Worm (Caenorhabditis elegans) whole organism, L4 larva: Measurements from ENCODE around the gene Y102A11A.3.

ENCODE experiments used
- D1046.2 ChIP-seq: fragments of 200-800 bp; sonication (Bioruptor generic); IDR thresholded peaks from 2 replicates; pipeline ENCODE4 v1.3.6; 2022; ENCODE audit warnings: missing genetic modification characterization, missing compliant biosample characterization
- F26F4.8 ChIP-seq: fragments of 200-800 bp; sonication (Bioruptor generic); conservative IDR thresholded peaks from 2 replicates; pipeline ENCODE4 v1.3.6; 2022; ENCODE audit warnings: missing genetic modification characterization, missing compliant biosample characterization
- F37D6.2 ChIP-seq: sonication (generic microtip); optimal IDR thresholded peaks from 2 replicates; lab custom pipeline; 2016; ENCODE audit warnings: mild to moderate bottlenecking, missing genetic modification characterization, missing compliant biosample characterization
- F44E2.7 ChIP-seq: fragments of 200-800 bp; sonication (Bioruptor generic); IDR thresholded peaks from 2 replicates; pipeline ENCODE4 v2.1.2; 2022; ENCODE audit warnings: missing genetic modification characterization, missing compliant biosample characterization
- F49E8.2 ChIP-seq: sonication (generic microtip); optimal IDR thresholded peaks from 2 replicates; lab custom pipeline; 2016; ENCODE audit warnings: missing compliant biosample characterization, mild to moderate bottlenecking, missing genetic modification characterization, borderline replicate concordance
- R02D3.7 ChIP-seq: fragments of 150-350 bp; sonication (generic microtip); optimal IDR thresholded peaks from 3 replicates; lab custom pipeline; 2014; ENCODE audit warnings: missing biosample characterization, missing genetic modification characterization
- T20F7.1 ChIP-seq: fragments of 200-800 bp; sonication (Bioruptor generic); optimal IDR thresholded peaks from 2 replicates; lab custom pipeline; 2018; ENCODE audit warnings: mild to moderate bottlenecking, missing genetic modification characterization, missing compliant biosample characterization
- Y48G9A.11 ChIP-seq: fragments of 200-800 bp; sonication (Bioruptor generic); IDR thresholded peaks from 2 replicates; pipeline ENCODE4 v1.3.6; 2022; ENCODE audit warnings: missing genetic modification reagents, missing genetic modification characterization, missing compliant biosample characterization
- Y75B8A.6 ChIP-seq: fragments of 200-800 bp; sonication (Bioruptor generic); IDR thresholded peaks from 2 replicates; pipeline ENCODE4 v1.3.6; 2022; ENCODE audit warnings: missing genetic modification reagents, missing genetic modification characterization, missing compliant biosample characterization
- ZK337.2 ChIP-seq: fragments of 200-800 bp; sonication (Bioruptor generic); IDR thresholded peaks from 2 replicates; pipeline ENCODE4 v1.3.6; 2022; ENCODE audit warnings: missing genetic modification reagents, missing genetic modification characterization, missing compliant biosample characterization
- aly-2 ChIP-seq: sonication (generic microtip); optimal IDR thresholded peaks from 2 replicates; lab custom pipeline; 2018; ENCODE audit warnings: missing biosample characterization, missing genetic modification characterization
- attf-4 ChIP-seq: sonication (generic microtip); optimal IDR thresholded peaks from 3 replicates; lab custom pipeline; 2017; ENCODE audit warnings: missing biosample characterization, missing genetic modification characterization
- ceh-20 ChIP-seq: fragments of 200-800 bp; sonication (Bioruptor generic); IDR thresholded peaks from 2 replicates; pipeline ENCODE4 v1.3.6; 2022; ENCODE audit warnings: missing genetic modification reagents, missing genetic modification characterization, missing compliant biosample characterization
- ceh-28 ChIP-seq: fragments of 150-350 bp; optimal IDR thresholded peaks from 2 replicates; lab custom pipeline; 2014; ENCODE audit warnings: missing biosample characterization, missing genetic modification reagents, missing genetic modification characterization
- daf-12 ChIP-seq: fragments of 150-350 bp; optimal IDR thresholded peaks from 2 replicates; lab custom pipeline; 2014; ENCODE audit warnings: missing biosample characterization, missing genetic modification reagents, missing genetic modification characterization
- daf-16 ChIP-seq, 3 experiments: sonication (generic microtip); optimal IDR thresholded peaks; 2 replicates each; lab custom pipeline; 2016 to 2017; ENCODE audit warnings: missing genetic modification characterization in 3 of 3, missing genetic modification reagents in 3 of 3, mild to moderate bottlenecking in 2 of 3, missing compliant biosample characterization in 2 of 3, missing biosample characterization in 1 of 3, moderate library complexity in 1 of 3
- dmd-9 ChIP-seq: fragments of 200-800 bp; sonication (Bioruptor generic); IDR thresholded peaks from 2 replicates; pipeline ENCODE4 v1.3.6; 2022; ENCODE audit warnings: missing genetic modification reagents, missing genetic modification characterization, missing compliant biosample characterization
- dpl-1 ChIP-seq: fragments of 150-350 bp; optimal IDR thresholded peaks from 2 replicates; lab custom pipeline; 2014; ENCODE audit warnings: missing biosample characterization, missing genetic modification reagents, missing genetic modification characterization
- fkh-10 ChIP-seq: fragments of 150-350 bp; optimal IDR thresholded peaks from 2 replicates; lab custom pipeline; 2014; ENCODE audit warnings: missing biosample characterization, missing genetic modification reagents, missing genetic modification characterization
- fos-1 ChIP-seq: fragments of 150-350 bp; optimal IDR thresholded peaks from 2 replicates; lab custom pipeline; 2014; ENCODE audit warnings: missing biosample characterization, missing genetic modification characterization
- hlh-11 ChIP-seq: fragments of 200-800 bp; sonication (Bioruptor generic); optimal IDR thresholded peaks from 2 replicates; lab custom pipeline; 2018; ENCODE audit warnings: mild to moderate bottlenecking, missing genetic modification characterization, missing compliant biosample characterization
- hmg-1.1 ChIP-seq: fragments of 200-800 bp; sonication (Bioruptor generic); IDR thresholded peaks from 2 replicates; pipeline ENCODE4 v1.3.6; 2022; ENCODE audit warnings: missing genetic modification reagents, missing genetic modification characterization, missing compliant biosample characterization
- lim-7 ChIP-seq: fragments of 200-800 bp; sonication (Bioruptor generic); IDR thresholded peaks from 2 replicates; pipeline ENCODE4 v1.3.6; 2022; ENCODE audit warnings: missing genetic modification characterization, missing compliant biosample characterization
- lin-29 ChIP-seq: fragments of 200-800 bp; sonication (Bioruptor generic); IDR thresholded peaks from 2 replicates; pipeline ENCODE4 v1.3.6; 2022; ENCODE audit warnings: missing genetic modification reagents, missing genetic modification characterization, missing compliant biosample characterization
- madf-9 ChIP-seq: fragments of 200-800 bp; sonication (Bioruptor generic); conservative IDR thresholded peaks from 2 replicates; pipeline ENCODE4 v1.3.6; 2022; ENCODE audit warnings: missing genetic modification reagents, missing genetic modification characterization, missing compliant biosample characterization
- mdl-1 ChIP-seq, 2 experiments: fragments of 150-350 bp in 1 of 2; sonication (generic microtip) in 1 of 2; optimal IDR thresholded peaks; 2 replicates each; lab custom pipeline; 2014 to 2017; ENCODE audit warnings: missing biosample characterization in 2 of 2, missing genetic modification characterization in 2 of 2
- mes-2 ChIP-seq: sonication (generic microtip); optimal IDR thresholded peaks from 2 replicates; lab custom pipeline; 2016; ENCODE audit warnings: missing genotype, mild to moderate bottlenecking, missing genetic modification characterization, missing compliant biosample characterization; ENCODE audit not compliant: poor library complexity, severe bottlenecking
- nhr-111 ChIP-seq: fragments of 200-800 bp; sonication (Bioruptor generic); optimal IDR thresholded peaks from 2 replicates; lab custom pipeline; 2018; ENCODE audit warnings: mild to moderate bottlenecking, missing genetic modification characterization, missing compliant biosample characterization
- nhr-25 ChIP-seq: sonication (generic microtip); optimal IDR thresholded peaks from 2 replicates; lab custom pipeline; 2017; ENCODE audit warnings: missing genetic modification characterization, mild to moderate bottlenecking, missing compliant biosample characterization, antibody characterized with exemption, moderate library complexity, borderline replicate concordance; ENCODE audit not compliant: insufficient read depth
- nhr-28 ChIP-seq: fragments of 150-350 bp; optimal IDR thresholded peaks from 2 replicates; lab custom pipeline; 2014; ENCODE audit warnings: missing biosample characterization, missing genetic modification characterization
- nhr-76 ChIP-seq: fragments of 150-350 bp; optimal IDR thresholded peaks from 2 replicates; lab custom pipeline; 2014; ENCODE audit warnings: missing biosample characterization, missing genetic modification characterization
- php-3 ChIP-seq: fragments of 200-800 bp; sonication (Bioruptor generic); IDR thresholded peaks from 2 replicates; pipeline ENCODE4 v1.3.6; 2022; ENCODE audit warnings: missing genetic modification reagents, missing genetic modification characterization, missing compliant biosample characterization
- saeg-2 ChIP-seq: fragments of 200-800 bp; sonication (Bioruptor generic); IDR thresholded peaks from 2 replicates; pipeline ENCODE4 v1.3.6; 2022; ENCODE audit warnings: missing genetic modification reagents, missing genetic modification characterization, missing compliant biosample characterization
- sdz-12 ChIP-seq: fragments of 200-800 bp; sonication (Bioruptor generic); optimal IDR thresholded peaks from 2 replicates; lab custom pipeline; 2018; ENCODE audit warnings: mild to moderate bottlenecking, missing genetic modification characterization, missing compliant biosample characterization
- set-16 ChIP-seq: fragments of 200-800 bp; sonication (Bioruptor generic); IDR thresholded peaks from 2 replicates; pipeline ENCODE4 v1.3.6; 2022; ENCODE audit warnings: missing genetic modification reagents, missing genetic modification characterization, missing compliant biosample characterization
- skn-1 ChIP-seq: fragments of 150-350 bp; optimal IDR thresholded peaks from 2 replicates; lab custom pipeline; 2014; ENCODE audit warnings: missing biosample characterization, missing genetic modification characterization
- unc-39 ChIP-seq: sonication (generic microtip); optimal IDR thresholded peaks from 2 replicates; lab custom pipeline; 2017; ENCODE audit warnings: missing biosample characterization, missing genetic modification characterization
- vab-7 ChIP-seq: fragments of 200-800 bp; sonication (Bioruptor generic); IDR thresholded peaks from 2 replicates; pipeline ENCODE4 v1.3.6; 2022; ENCODE audit warnings: missing genetic modification reagents, missing genetic modification characterization, missing compliant biosample characterization
- zag-1 ChIP-seq: fragments of 150-350 bp; optimal IDR thresholded peaks from 2 replicates; lab custom pipeline; 2014; ENCODE audit warnings: missing biosample characterization, missing genetic modification characterization
- zfp-2 ChIP-seq: sonication (generic microtip); optimal IDR thresholded peaks from 2 replicates; lab custom pipeline; 2016; ENCODE audit warnings: mild to moderate bottlenecking, missing genetic modification characterization, missing compliant biosample characterization
- ztf-11 ChIP-seq: fragments of 150-350 bp; optimal IDR thresholded peaks from 2 replicates; lab custom pipeline; 2014; ENCODE audit warnings: missing biosample characterization, missing genetic modification characterization

Y102A11A.3 gene

ce11 chrX:2071392-2072001, 52.5 kb downstream of the Y102A11A.3 start (continued):
- peak; percentile 40 for TF ChIP-seq dpl-1 (GFP tag; lab: Kevin White, UChicago)
- peak; percentile 40 for TF ChIP-seq T20F7.1 (GFP tag; lab: Kevin White, UChicago)
- TF ChIP-seq saeg-2 (GFP tag; lab: Robert Waterston, UW) = no peak
- no peak for TF ChIP-seq D1046.2 (GFP tag; lab: Robert Waterston, UW)
- peak in 1 of 2 experiments; percentile 32 for TF ChIP-seq daf-16 (GFP tag; optimal IDR thresholded peaks at IDR 0.05; lab: Kevin White, UChicago)
- peak; percentile 95 for TF ChIP-seq daf-16 (tag; optimal IDR thresholded peaks at IDR 0.05; lab: Kevin White, UChicago)
- no peak for TF ChIP-seq ZK337.2 (GFP tag; lab: Robert Waterston, UW)
- no peak for TF ChIP-seq skn-1
- TF ChIP-seq ceh-20 (GFP tag; lab: Robert Waterston, UW) = peak; percentile 64
- peak; percentile 91 for TF ChIP-seq hlh-11 (tag; lab: Kevin White, UChicago)
- no peak for TF ChIP-seq sdz-12 (GFP tag; lab: Kevin White, UChicago)
- peak; percentile 64 for TF ChIP-seq mes-2 (tag; lab: Kevin White, UChicago)
- TF ChIP-seq madf-9 = no peak
- TF ChIP-seq F37D6.2 (tag; lab: Kevin White, UChicago) = peak; percentile 44
- TF ChIP-seq nhr-76 = no peak
- TF ChIP-seq R02D3.7 (tag; lab: Kevin White, UChicago) = no peak
- no peak for TF ChIP-seq daf-12 (tag; lab: Kevin White, UChicago)
- no peak for TF ChIP-seq F26F4.8 (GFP tag; lab: Robert Waterston, UW)
- TF ChIP-seq F44E2.7 = no peak
- TF ChIP-seq nhr-25 (tag; lab: Kevin White, UChicago) = peak; percentile 58
- TF ChIP-seq fos-1 = no peak
- 0 out of 2 replicates have a peak, but pooled peaks have one; percentile 9 for TF ChIP-seq vab-7
- no peak for TF ChIP-seq ztf-11
- TF ChIP-seq mdl-1 (tag; optimal IDR thresholded peaks at IDR 0.05; lab: Kevin White, UChicago) = peak; percentile 65 to 79
- TF ChIP-seq fkh-10 (GFP tag; lab: Kevin White, UChicago) = peak; percentile 17
- TF ChIP-seq nhr-111 (GFP tag; lab: Kevin White, UChicago) = no peak
- TF ChIP-seq Y75B8A.6 (GFP tag; lab: Robert Waterston, UW) = no peak
- TF ChIP-seq Y48G9A.11 (GFP tag; lab: Robert Waterston, UW) = no peak
- no peak for TF ChIP-seq unc-39 (tag; lab: Kevin White, UChicago)
- TF ChIP-seq nhr-28 (tag; lab: Kevin White, UChicago) = peak; percentile 42
- peak; percentile 76 for TF ChIP-seq hmg-1.1 (GFP tag; lab: Robert Waterston, UW)
- TF ChIP-seq dmd-9 (GFP tag; lab: Robert Waterston, UW) = no peak
- TF ChIP-seq zfp-2 (tag; lab: Kevin White, UChicago) = no peak
- peak; percentile 59 for TF ChIP-seq set-16 (GFP tag; lab: Robert Waterston, UW)
- TF ChIP-seq ceh-28 = no peak
- no peak for TF ChIP-seq F49E8.2 (tag; lab: Kevin White, UChicago)
- no peak for TF ChIP-seq attf-4 (tag; lab: Kevin White, UChicago)
- peak; percentile 55; the same call in 1 of the 2 replicates for TF ChIP-seq php-3 (GFP tag; lab: Robert Waterston, UW)
- TF ChIP-seq lim-7 (GFP tag; lab: Robert Waterston, UW) = no peak
- no peak for TF ChIP-seq zag-1 (tag; lab: Kevin White, UChicago)
- TF ChIP-seq lin-29 = no peak
- TF ChIP-seq aly-2 (tag; lab: Kevin White, UChicago) = no peak
